Worm (Caenorhabditis elegans) whole organism, L3 larva: ENCODE results near the gene F23D12.3.

ENCODE experiments used
- R02D3.7 ChIP-seq: fragments of 150-350 bp; optimal IDR thresholded peaks from 2 replicates; lab custom pipeline; 2014; ENCODE audit warnings: missing biosample characterization, missing genetic modification characterization
- aly-2 ChIP-seq: fragments of 150-350 bp; optimal IDR thresholded peaks from 2 replicates; lab custom pipeline; 2014; ENCODE audit warnings: missing biosample characterization, missing genetic modification characterization
- ama-1 ChIP-seq: fragments of 150-350 bp; optimal IDR thresholded peaks from 2 replicates; lab custom pipeline; 2018
- ceh-16 ChIP-seq: sonication (generic microtip); optimal IDR thresholded peaks from 2 replicates; lab custom pipeline; 2017; ENCODE audit warnings: missing biosample characterization, missing genetic modification characterization
- ceh-28 ChIP-seq: fragments of 150-350 bp; optimal IDR thresholded peaks from 2 replicates; lab custom pipeline; 2014; ENCODE audit warnings: missing biosample characterization, missing genetic modification reagents, missing genetic modification characterization
- ceh-82 ChIP-seq: fragments of 150-350 bp; optimal IDR thresholded peaks from 2 replicates; lab custom pipeline; 2014; ENCODE audit warnings: missing biosample characterization, missing genetic modification characterization
- ceh-9 ChIP-seq: sonication (generic microtip); optimal IDR thresholded peaks from 2 replicates; lab custom pipeline; 2018; ENCODE audit warnings: missing biosample characterization, missing genetic modification characterization
- elt-2 ChIP-seq: sonication (generic microtip); optimal IDR thresholded peaks from 2 replicates; lab custom pipeline; 2016; ENCODE audit warnings: missing genetic modification reagents, mild to moderate bottlenecking, missing genetic modification characterization, missing compliant biosample characterization
- elt-3 ChIP-seq, 3 experiments: fragments of 150-350 bp in 1 of 3; sonication (generic microtip) in 2 of 3; optimal IDR thresholded peaks; 2 replicates in 2 of 3; 4 replicates in 1 of 3; lab custom pipeline; 2014 to 2017; ENCODE audit warnings: missing biosample characterization in 3 of 3, missing genetic modification characterization in 3 of 3
- eor-1 ChIP-seq, 2 experiments: fragments of 150-350 bp; optimal IDR thresholded peaks; 2 replicates each; lab custom pipeline; 2014 to 2018; ENCODE audit warnings: missing biosample characterization in 2 of 2, missing genetic modification characterization in 2 of 2
- fkh-2 ChIP-seq: fragments of 150-350 bp; optimal IDR thresholded peaks from 2 replicates; lab custom pipeline; 2014; ENCODE audit warnings: missing biosample characterization, missing genetic modification reagents, missing genetic modification characterization
- hmg-11 ChIP-seq: sonication (generic microtip); optimal IDR thresholded peaks from 2 replicates; lab custom pipeline; 2016; ENCODE audit warnings: missing genetic modification characterization, missing compliant biosample characterization
- lin-15B ChIP-seq: fragments of 150-350 bp; optimal IDR thresholded peaks from 2 replicates; lab custom pipeline; 2014; ENCODE audit warnings: missing biosample characterization, missing genetic modification characterization
- lin-39 ChIP-seq: fragments of 150-350 bp; optimal IDR thresholded peaks from 2 replicates; lab custom pipeline; 2018; ENCODE audit warnings: missing biosample characterization, missing genetic modification reagents, missing genetic modification characterization
- lsy-12 ChIP-seq: sonication (generic microtip); optimal IDR thresholded peaks from 2 replicates; lab custom pipeline; 2016; ENCODE audit warnings: mild to moderate bottlenecking, missing genetic modification characterization, missing compliant biosample characterization
- mdl-1 ChIP-seq: fragments of 150-350 bp; optimal IDR thresholded peaks from 2 replicates; lab custom pipeline; 2014; ENCODE audit warnings: missing biosample characterization, missing genetic modification characterization
- nfya-1 ChIP-seq: sonication (generic microtip); optimal IDR thresholded peaks from 2 replicates; lab custom pipeline; 2017; ENCODE audit warnings: missing genetic modification characterization, mild to moderate bottlenecking, missing compliant biosample characterization, antibody characterized with exemption, moderate library complexity; ENCODE audit not compliant: insufficient read depth
- nhr-11 ChIP-seq: fragments of 150-350 bp; optimal IDR thresholded peaks from 2 replicates; lab custom pipeline; 2014; ENCODE audit warnings: missing biosample characterization, missing genetic modification characterization
- nhr-12 ChIP-seq: fragments of 150-350 bp; optimal IDR thresholded peaks from 2 replicates; lab custom pipeline; 2014; ENCODE audit warnings: missing biosample characterization, missing genetic modification characterization
- nhr-23 ChIP-seq: fragments of 150-350 bp; optimal IDR thresholded peaks from 2 replicates; lab custom pipeline; 2014; ENCODE audit warnings: missing biosample characterization, missing genetic modification reagents, missing genetic modification characterization
- nhr-237 ChIP-seq: fragments of 150-350 bp; optimal IDR thresholded peaks from 2 replicates; lab custom pipeline; 2014; ENCODE audit warnings: missing biosample characterization, missing genetic modification characterization
- nhr-25 ChIP-seq: sonication (generic microtip); optimal IDR thresholded peaks from 2 replicates; lab custom pipeline; 2017; ENCODE audit warnings: missing biosample characterization, missing genetic modification characterization
- nhr-28 ChIP-seq: fragments of 150-350 bp; optimal IDR thresholded peaks from 2 replicates; lab custom pipeline; 2014; ENCODE audit warnings: missing biosample characterization, missing genetic modification characterization
- nhr-43 ChIP-seq: sonication (generic microtip); optimal IDR thresholded peaks from 2 replicates; lab custom pipeline; 2016; ENCODE audit warnings: mild to moderate bottlenecking, missing genetic modification characterization, missing compliant biosample characterization; ENCODE audit not compliant: poor library complexity, severe bottlenecking
- nhr-67 ChIP-seq: fragments of 150-350 bp; optimal IDR thresholded peaks from 2 replicates; lab custom pipeline; 2014; ENCODE audit warnings: missing biosample characterization, missing genetic modification characterization
- nhr-76 ChIP-seq: fragments of 150-350 bp; sonication (generic microtip); optimal IDR thresholded peaks from 5 replicates; lab custom pipeline; 2014; ENCODE audit warnings: missing biosample characterization, missing genetic modification characterization
- nhr-77 ChIP-seq: fragments of 150-350 bp; optimal IDR thresholded peaks from 2 replicates; lab custom pipeline; 2014; ENCODE audit warnings: missing biosample characterization, missing genetic modification characterization
- pha-4 ChIP-seq: fragments of 150-350 bp; optimal IDR thresholded peaks from 2 replicates; lab custom pipeline; 2014; ENCODE audit warnings: missing biosample characterization, missing genetic modification reagents, missing genetic modification characterization
- pqm-1 ChIP-seq: fragments of 150-350 bp; optimal IDR thresholded peaks from 2 replicates; lab custom pipeline; 2017; ENCODE audit warnings: missing biosample characterization, missing genetic modification characterization, inconsistent platforms
- sea-2 ChIP-seq: fragments of 150-350 bp; sonication (generic microtip); optimal IDR thresholded peaks from 4 replicates; lab custom pipeline; 2014; ENCODE audit warnings: missing biosample characterization, missing genetic modification reagents, missing genetic modification characterization
- skn-1 ChIP-seq: fragments of 150-350 bp; optimal IDR thresholded peaks from 2 replicates; lab custom pipeline; 2014; ENCODE audit warnings: missing biosample characterization, missing genetic modification characterization
- snpc-4 ChIP-seq: fragments of 150-350 bp; optimal IDR thresholded peaks from 2 replicates; lab custom pipeline; 2014; ENCODE audit warnings: missing biosample characterization, missing genetic modification characterization
- tbx-2 ChIP-seq: sonication (generic microtip); optimal IDR thresholded peaks from 2 replicates; lab custom pipeline; 2016; ENCODE audit warnings: mild to moderate bottlenecking, missing genetic modification characterization, missing compliant biosample characterization
- zag-1 ChIP-seq: fragments of 150-350 bp; optimal IDR thresholded peaks from 2 replicates; lab custom pipeline; 2014; ENCODE audit warnings: missing biosample characterization, missing genetic modification characterization
- ztf-11 ChIP-seq: fragments of 150-350 bp; optimal IDR thresholded peaks from 2 replicates; lab custom pipeline; 2014; ENCODE audit warnings: missing biosample characterization, missing genetic modification characterization
- ztf-4 ChIP-seq: fragments of 150-350 bp; optimal IDR thresholded peaks from 2 replicates; lab custom pipeline; 2014; ENCODE audit warnings: missing biosample characterization, missing genetic modification characterization

The F23D12.3 gene

DNA sequence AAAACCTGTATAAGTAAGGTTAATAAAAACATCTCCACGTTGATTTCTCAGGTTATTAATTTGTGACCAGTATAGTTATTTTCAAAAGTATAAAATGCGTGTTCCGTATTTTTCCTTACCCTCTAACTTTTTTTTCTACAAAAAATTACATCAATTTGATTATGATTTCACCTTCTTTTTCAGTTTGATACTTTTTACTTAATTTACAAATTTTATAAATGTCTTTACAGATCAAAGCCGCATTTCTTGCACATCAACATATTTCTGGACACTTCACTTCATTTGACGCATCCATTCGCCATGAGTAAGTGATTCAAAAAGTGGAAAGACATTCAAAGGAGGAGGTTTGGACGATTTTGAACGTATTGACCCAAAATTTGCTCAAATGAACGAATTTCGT, 18.0 kb downstream of the F23D12.3 start, which contains the start of gene Y66C5A.2:
Y66C5A.2 (plus strand) TSS at position 301 of the 400 bp plus-strand sequence.
- TF ChIP-seq ceh-9 (no peak), nhr-67 (no peak), nhr-23 (tag; lab: Kevin White, UChicago) (no peak), pha-4 (no peak), nhr-77 (no peak), ama-1 (lab: Kevin White, UChicago) (no peak), zag-1 (tag; lab: Kevin White, UChicago) (no peak), elt-3 (tag; optimal IDR thresholded peaks at IDR 0.05; lab: Kevin White, UChicago) (no peak), R02D3.7 (tag; lab: Kevin White, UChicago) (no peak), lin-15B (tag; lab: Kevin White, UChicago) (no peak), mdl-1 (tag; lab: Kevin White, UChicago) (no peak), nhr-76 (no peak), nhr-12 (tag; lab: Kevin White, UChicago) (no peak), ceh-82 (no peak), nhr-43 (no peak), ztf-4 (no peak), fkh-2 (tag; lab: Kevin White, UChicago) (no peak), lsy-12 (tag; lab: Kevin White, UChicago) (no peak), ceh-28 (no peak)

DNA sequence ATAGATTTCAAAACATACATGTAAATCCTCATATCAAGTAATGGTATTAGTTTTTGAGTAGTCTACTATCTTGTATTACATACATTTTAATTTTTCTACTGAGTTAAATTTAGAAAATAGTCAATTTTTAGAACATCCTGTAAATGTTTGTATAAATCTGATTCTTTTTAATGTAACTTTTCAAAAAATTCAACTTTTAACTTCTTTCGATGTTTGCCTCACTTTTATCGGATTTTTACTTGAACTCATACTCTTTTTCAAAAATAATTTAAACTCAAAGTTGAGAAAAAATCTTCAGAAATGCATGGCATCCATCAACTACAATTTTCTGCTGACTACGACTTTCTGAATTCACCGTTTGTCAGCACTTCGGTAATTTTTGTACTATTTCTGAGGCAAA, 22.1 kb downstream of the F23D12.3 start, which contains the start of gene M163.7:
M163.7 (plus strand) TSS at position 301 of the 400 bp plus-strand sequence.
- TF ChIP-seq fkh-2 (tag; lab: Kevin White, UChicago): no peak
- TF ChIP-seq nhr-43: no peak
- TF ChIP-seq nhr-12 (tag; lab: Kevin White, UChicago): no peak
- TF ChIP-seq hmg-11 (tag; lab: Kevin White, UChicago): no peak
- TF ChIP-seq pha-4: no peak
- no peak for TF ChIP-seq skn-1 (tag; lab: Kevin White, UChicago)
- TF ChIP-seq lin-15B (tag; lab: Kevin White, UChicago): no peak
- TF ChIP-seq R02D3.7 (tag; lab: Kevin White, UChicago): no peak
- no peak for TF ChIP-seq nhr-28 (tag; lab: Kevin White, UChicago)
- TF ChIP-seq nhr-11 (tag; lab: Kevin White, UChicago): no peak
- no peak for TF ChIP-seq aly-2
- no peak for TF ChIP-seq ceh-16 (tag; lab: Kevin White, UChicago)
- no peak for TF ChIP-seq tbx-2 (tag; lab: Kevin White, UChicago)
- TF ChIP-seq nhr-67: no peak
- TF ChIP-seq lin-39: no peak
- TF ChIP-seq ztf-11: no peak
- TF ChIP-seq zag-1 (tag; lab: Kevin White, UChicago): no peak

DNA sequence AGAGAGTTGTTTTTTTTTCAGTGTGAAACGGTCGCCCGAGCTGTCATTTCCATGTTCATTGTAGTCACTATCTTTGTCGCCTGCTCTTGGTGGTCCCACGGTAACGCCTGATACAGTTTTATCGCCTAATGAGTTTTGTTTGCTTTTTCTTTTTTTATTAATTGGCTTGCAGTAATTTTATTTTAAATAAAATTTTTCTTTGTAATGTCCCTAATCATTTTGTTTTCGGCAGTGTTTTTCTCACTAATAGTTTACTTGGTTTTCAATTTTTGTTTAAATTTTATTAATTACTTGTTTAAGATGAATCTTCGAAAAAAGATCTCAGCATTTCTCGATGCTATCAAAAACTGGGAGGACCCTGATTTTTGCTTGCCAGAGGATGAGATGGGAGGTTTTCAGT, 23.2 kb downstream of the F23D12.3 start, which contains the start of gene M163.22:
M163.22 (plus strand) TSS at position 301 of the 400 bp plus-strand sequence.
- TF ChIP-seq elt-2 (tag; lab: Kevin White, UChicago): no peak
- no peak for TF ChIP-seq lin-15B (tag; lab: Kevin White, UChicago)
- no peak for TF ChIP-seq hmg-11 (tag; lab: Kevin White, UChicago)
- no peak for TF ChIP-seq nhr-237 (tag; lab: Kevin White, UChicago)
- TF ChIP-seq lsy-12 (tag; lab: Kevin White, UChicago): no peak
- no peak for TF ChIP-seq ceh-9
- TF ChIP-seq nfya-1 (tag; lab: Kevin White, UChicago): no peak
- no peak for TF ChIP-seq nhr-28 (tag; lab: Kevin White, UChicago)
- no peak for TF ChIP-seq fkh-2 (tag; lab: Kevin White, UChicago)
- no peak for TF ChIP-seq nhr-76
- TF ChIP-seq sea-2: no peak

DNA sequence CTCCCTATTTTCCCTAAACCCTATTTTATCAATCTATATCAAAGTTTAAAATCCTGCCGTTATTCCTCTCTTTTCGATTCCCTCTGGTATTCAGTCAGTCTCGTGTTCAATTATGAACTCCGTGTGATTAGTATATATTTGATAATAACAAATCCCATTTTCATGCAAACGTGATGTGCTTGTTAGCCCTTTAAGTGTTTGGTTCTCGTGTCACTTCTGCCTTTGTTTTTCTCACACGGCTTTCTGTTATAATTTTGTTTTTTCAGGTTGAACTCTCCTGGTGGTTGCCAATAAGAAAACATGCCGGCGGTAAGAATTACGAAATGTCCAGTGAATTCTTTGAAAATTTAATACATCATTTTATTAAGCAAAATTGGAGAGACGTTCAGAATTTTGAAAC, 24.1 kb downstream of the F23D12.3 start, which contains the start of gene M163.21:
M163.21 (plus strand) TSS at position 301 of the 400 bp plus-strand sequence.
- TF ChIP-seq ceh-82: no peak
- no peak for TF ChIP-seq ceh-9
- TF ChIP-seq eor-1 (tag; optimal IDR thresholded peaks at IDR 0.05; lab: Kevin White, UChicago): no peak
- TF ChIP-seq nhr-43: no peak
- TF ChIP-seq nhr-25 (tag; lab: Kevin White, UChicago): no peak

- no peak for TF ChIP-seq ztf-11
- TF ChIP-seq elt-2 (tag; lab: Kevin White, UChicago): no peak
- no peak for TF ChIP-seq nhr-12 (tag; lab: Kevin White, UChicago)
- no peak for TF ChIP-seq snpc-4 (tag; lab: Kevin White, UChicago)
- TF ChIP-seq pqm-1 (tag; lab: Kevin White, UChicago): no peak
- no peak for TF ChIP-seq lsy-12 (tag; lab: Kevin White, UChicago)
- TF ChIP-seq mdl-1 (tag; lab: Kevin White, UChicago): no peak
- TF ChIP-seq eor-1 (tag; optimal IDR thresholded peaks at IDR 0.05; lab: Kevin White, UChicago): no peak
- TF ChIP-seq ceh-9: no peak
- no peak for TF ChIP-seq pha-4
Observed at ce11 chrX:14469284-14469683, 26.9 kb downstream of the F23D12.3 start, which contains the start of gene M163.9. Gene M163.9, plus strand, starts transcription at chrX:14469584.
